Worm (Caenorhabditis elegans): ENCODE data around the gene nspg-11.

DNA sequence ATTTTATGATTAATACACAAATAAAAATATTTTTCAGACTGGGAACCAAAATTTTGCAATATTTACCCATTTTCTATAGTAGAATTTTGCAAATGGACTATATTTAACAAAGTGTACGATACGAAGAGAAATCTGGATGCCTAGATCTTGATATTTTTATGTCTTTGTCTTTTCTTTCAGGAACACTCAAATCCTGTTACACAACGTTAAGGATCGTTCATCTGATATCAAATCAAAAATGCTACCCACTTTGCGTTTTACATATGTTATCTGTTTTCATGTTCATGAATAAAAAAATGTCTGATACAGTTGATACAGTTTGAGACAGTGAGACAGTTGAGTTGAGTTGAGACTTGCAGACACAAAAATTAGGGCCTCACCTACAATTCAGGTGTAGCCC, 27.6 kb downstream of the nspg-11 start, which contains the start of gene F49C12.1:
- TF ChIP-seq zag-1 (tag; optimal IDR thresholded peaks at IDR 0.05) (no peak), sptf-1 (tag; optimal IDR thresholded peaks at IDR 0.05) (no peak), grh-1 (GFP tag; IDR thresholded peaks at IDR 0.05) (no peak)
